Fruit fly (Drosophila melanogaster) whole organism, embryonic: ENCODE measurements around the gene Cby.

Experiments used
- BEAF-32 ChIP-seq: fragments of 200-800 bp; sonication (Bioruptor generic); optimal IDR thresholded peaks from 3 replicates; lab custom pipeline; 2017; ENCODE audit warnings: missing biosample characterization, missing genetic modification characterization, mild to moderate bottlenecking, moderate library complexity, missing genetic modification reagents
- CG10959 ChIP-seq: fragments of 200-800 bp; sonication (Bioruptor generic); IDR thresholded peaks from 2 replicates; pipeline ENCODE4 v1.3.6; 2022; ENCODE audit warnings: missing biosample characterization, missing genetic modification characterization
- CG13287 ChIP-seq: fragments of 200-800 bp; sonication (Bioruptor generic); IDR thresholded peaks from 2 replicates; pipeline ENCODE4 v1.3.6; 2022; ENCODE audit warnings: missing biosample characterization, missing genetic modification characterization; ENCODE audit not compliant: partially characterized antibody
- CG13424 ChIP-seq: fragments of 200-800 bp; sonication (Bioruptor generic); optimal IDR thresholded peaks from 2 replicates; lab custom pipeline; 2019; ENCODE audit warnings: missing biosample characterization, mild to moderate bottlenecking, missing genetic modification characterization, moderate library complexity
- CG14441 ChIP-seq: fragments of 200-800 bp; sonication (Bioruptor generic); IDR thresholded peaks from 2 replicates; pipeline ENCODE4 v1.3.6; 2022; ENCODE audit warnings: missing biosample characterization, missing genetic modification characterization
- CG15269 ChIP-seq: fragments of 200-800 bp; sonication (Bioruptor generic); optimal IDR thresholded peaks from 2 replicates; lab custom pipeline; 2018; ENCODE audit warnings: missing biosample characterization, mild to moderate bottlenecking, missing genetic modification characterization, moderate library complexity
- CG18262 ChIP-seq: fragments of 200-800 bp; optimal IDR thresholded peaks from 3 replicates; lab custom pipeline; 2019; ENCODE audit warnings: missing biosample characterization, mild to moderate bottlenecking, missing genetic modification characterization, moderate library complexity
- CG18476 ChIP-seq: fragments of 200-800 bp; sonication (Bioruptor generic); optimal IDR thresholded peaks from 2 replicates; lab custom pipeline; 2016; ENCODE audit warnings: missing biosample characterization, mild to moderate bottlenecking, missing genetic modification characterization
- CG31441 ChIP-seq: fragments of 200-800 bp; sonication (Bioruptor generic); IDR thresholded peaks from 2 replicates; pipeline ENCODE4 v1.3.6; 2022; ENCODE audit warnings: missing biosample characterization, missing genetic modification characterization
- CG32772 ChIP-seq: fragments of 200-800 bp; sonication (Bioruptor generic); IDR thresholded peaks from 2 replicates; pipeline ENCODE4 v1.3.6; 2022; ENCODE audit warnings: missing biosample characterization, missing genetic modification characterization
- CG5953 ChIP-seq: fragments of 200-800 bp; sonication (Bioruptor generic); IDR thresholded peaks from 2 replicates; pipeline ENCODE4 v1.3.6; 2022; ENCODE audit warnings: missing biosample characterization, missing genetic modification characterization
- CG8765 ChIP-seq: fragments of 200-800 bp; sonication (Bioruptor generic); IDR thresholded peaks from 2 replicates; pipeline ENCODE4 v1.3.6; 2022; ENCODE audit warnings: missing biosample characterization, missing genetic modification characterization
- CG9727 ChIP-seq: fragments of 200-800 bp; sonication (Bioruptor generic); optimal IDR thresholded peaks from 3 replicates; lab custom pipeline; 2017; ENCODE audit warnings: missing biosample characterization, mild to moderate bottlenecking, missing genetic modification characterization
- D19B ChIP-seq: fragments of 200-800 bp; sonication (Bioruptor generic); optimal IDR thresholded peaks from 2 replicates; lab custom pipeline; 2017; ENCODE audit warnings: missing biosample characterization, mild to moderate bottlenecking, missing genetic modification characterization
- Drgx ChIP-seq: fragments of 200-800 bp; sonication (Bioruptor generic); IDR thresholded peaks from 2 replicates; pipeline ENCODE4 v1.3.6; 2022; ENCODE audit warnings: missing biosample characterization, missing genetic modification characterization
- Ets65A ChIP-seq: fragments of 200-800 bp; sonication (Bioruptor generic); peaks from one replicate; lab custom pipeline; 2016; ENCODE audit warnings: missing biosample characterization, missing genetic modification characterization
- HLH54F ChIP-seq: fragments of 200-800 bp; sonication (Bioruptor generic); optimal IDR thresholded peaks from 3 replicates; lab custom pipeline; 2016; ENCODE audit warnings: missing biosample characterization, missing genetic modification characterization
- Med ChIP-seq: fragments of 200-800 bp; sonication (Bioruptor generic); peaks from one replicate; lab custom pipeline; 2016; ENCODE audit warnings: missing biosample characterization, missing genetic modification characterization, mild to moderate bottlenecking, inconsistent platforms, moderate library complexity
- Nf-YC ChIP-seq: fragments of 200-800 bp; optimal IDR thresholded peaks from 3 replicates; lab custom pipeline; 2019; ENCODE audit warnings: missing biosample characterization, mild to moderate bottlenecking, missing genetic modification characterization, moderate library complexity
- Pdp1 ChIP-seq, 2 experiments: fragments of 200-800 bp; sonication (Bioruptor generic); optimal IDR thresholded peaks; 3 replicates each; lab custom pipeline; 2016; ENCODE audit warnings: missing biosample characterization in 2 of 2, missing genetic modification characterization in 2 of 2, mild to moderate bottlenecking in 1 of 2, moderate library complexity in 1 of 2
- Rfx ChIP-seq: fragments of 200-800 bp; sonication (Bioruptor generic); IDR thresholded peaks from 2 replicates; pipeline ENCODE4 v1.3.6; 2022; ENCODE audit warnings: missing biosample characterization, missing genetic modification characterization
- Six4 ChIP-seq: fragments of 200-800 bp; sonication (Bioruptor generic); optimal IDR thresholded peaks from 2 replicates; lab custom pipeline; 2016; ENCODE audit warnings: missing biosample characterization, missing genetic modification characterization
- Taf1 ChIP-seq: fragments of 200-800 bp; sonication (Bioruptor generic); IDR thresholded peaks from 2 replicates; pipeline ENCODE4 v1.3.6; 2022; ENCODE audit warnings: missing biosample characterization, missing genetic modification characterization
- Xrp1 ChIP-seq: fragments of 200-800 bp; sonication (Bioruptor generic); IDR thresholded peaks from 2 replicates; pipeline ENCODE4 v1.3.6; 2022; ENCODE audit warnings: missing biosample characterization, missing genetic modification characterization
- amos ChIP-seq: fragments of 200-800 bp; sonication (Bioruptor generic); IDR thresholded peaks from 2 replicates; pipeline ENCODE4 v1.3.6; 2022; ENCODE audit warnings: missing biosample characterization, missing genetic modification characterization; ENCODE audit not compliant: partially characterized antibody
- chif ChIP-seq, 2 experiments: fragments of 200-800 bp; sonication (Bioruptor generic); optimal IDR thresholded peaks; 3 replicates each; lab custom pipeline; 2016; ENCODE audit warnings: missing biosample characterization in 2 of 2, missing genetic modification characterization in 2 of 2
- chm ChIP-seq: fragments of 200-800 bp; sonication (Bioruptor generic); IDR thresholded peaks from 2 replicates; pipeline ENCODE4 v1.3.6; 2022; ENCODE audit warnings: missing biosample characterization, missing genetic modification characterization
- dmrt11E ChIP-seq: fragments of 200-800 bp; sonication (Bioruptor generic); optimal IDR thresholded peaks from 3 replicates; lab custom pipeline; 2018; ENCODE audit warnings: missing biosample characterization, mild to moderate bottlenecking, missing genetic modification characterization, moderate library complexity
- eve ChIP-seq, 2 experiments: fragments of >200 bp; optimal IDR thresholded peaks; 2 replicates each; lab custom pipeline; 2017; ENCODE audit warnings: missing biosample characterization in 2 of 2, missing genetic modification characterization in 2 of 2
- exex ChIP-seq: fragments of 200-800 bp; sonication (Bioruptor generic); optimal IDR thresholded peaks from 4 replicates; lab custom pipeline; 2018; ENCODE audit warnings: missing biosample characterization, mild to moderate bottlenecking, missing genetic modification characterization, moderate library complexity
- gcm2 ChIP-seq: fragments of 200-800 bp; sonication (Bioruptor generic); optimal IDR thresholded peaks from 2 replicates; lab custom pipeline; 2016; ENCODE audit warnings: missing biosample characterization, missing genetic modification characterization
- gem ChIP-seq: fragments of 200-800 bp; sonication (Bioruptor generic); optimal IDR thresholded peaks from 2 replicates; lab custom pipeline; 2019; ENCODE audit warnings: missing biosample characterization, mild to moderate bottlenecking, missing genetic modification characterization, moderate library complexity
- grn ChIP-seq: fragments of 200-800 bp; sonication (Bioruptor generic); optimal IDR thresholded peaks from 3 replicates; lab custom pipeline; 2017; ENCODE audit warnings: missing biosample characterization, missing genetic modification characterization
- ham ChIP-seq: fragments of 200-800 bp; sonication (Bioruptor generic); IDR thresholded peaks from 2 replicates; pipeline ENCODE4 v1.3.6; 2022; ENCODE audit warnings: missing biosample characterization, missing genetic modification characterization
- klu ChIP-seq: fragments of 200-800 bp; sonication (Bioruptor generic); IDR thresholded peaks from 2 replicates; pipeline ENCODE4 v1.3.6; 2022; ENCODE audit warnings: missing biosample characterization, missing genetic modification characterization
- luna ChIP-seq: fragments of 200-800 bp; sonication (Bioruptor generic); optimal IDR thresholded peaks from 2 replicates; lab custom pipeline; 2016; ENCODE audit warnings: missing biosample characterization, missing genetic modification characterization
- mirr ChIP-seq: fragments of 200-800 bp; sonication (Bioruptor generic); optimal IDR thresholded peaks from 3 replicates; lab custom pipeline; 2018; ENCODE audit warnings: missing biosample characterization, mild to moderate bottlenecking, missing genetic modification characterization
- nau ChIP-seq: fragments of 200-800 bp; sonication (Bioruptor generic); optimal IDR thresholded peaks from 3 replicates; lab custom pipeline; 2017; ENCODE audit warnings: missing biosample characterization, mild to moderate bottlenecking, missing genetic modification characterization, missing genetic modification reagents
- nom ChIP-seq: fragments of 200-800 bp; sonication (Bioruptor generic); optimal IDR thresholded peaks from 2 replicates; lab custom pipeline; 2017; ENCODE audit warnings: missing biosample characterization, missing genetic modification characterization, mild to moderate bottlenecking, moderate library complexity, missing genetic modification reagents
- peb ChIP-seq: fragments of 200-800 bp; sonication (Bioruptor generic); IDR thresholded peaks from 2 replicates; pipeline ENCODE4 v1.3.6; 2022; ENCODE audit warnings: missing biosample characterization, missing genetic modification characterization
- phol ChIP-seq: fragments of 200-800 bp; sonication (Bioruptor generic); optimal IDR thresholded peaks from 3 replicates; lab custom pipeline; 2018; ENCODE audit warnings: missing biosample characterization, mild to moderate bottlenecking, missing genetic modification characterization, moderate library complexity
- psq ChIP-seq: fragments of 200-800 bp; sonication (Bioruptor generic); optimal IDR thresholded peaks from 2 replicates; lab custom pipeline; 2017; ENCODE audit warnings: missing biosample characterization, missing genetic modification characterization
- row ChIP-seq: fragments of 200-800 bp; sonication (Bioruptor generic); IDR thresholded peaks from 3 replicates; pipeline ENCODE4 v1.3.6; 2022; ENCODE audit warnings: missing biosample characterization, missing genetic modification characterization
- sens ChIP-seq: fragments of 200-800 bp; sonication (Bioruptor generic); peaks from one replicate; lab custom pipeline; 2016; ENCODE audit warnings: missing biosample characterization, missing genetic modification characterization
- sqz ChIP-seq: fragments of 200-800 bp; sonication (Bioruptor generic); optimal IDR thresholded peaks from 3 replicates; lab custom pipeline; 2018; ENCODE audit warnings: missing biosample characterization, mild to moderate bottlenecking, missing genetic modification characterization
- sug ChIP-seq: fragments of 200-800 bp; optimal IDR thresholded peaks from 2 replicates; lab custom pipeline; 2019; ENCODE audit warnings: missing biosample characterization, mild to moderate bottlenecking, missing genetic modification characterization, moderate library complexity
- tap ChIP-seq: fragments of 200-800 bp; optimal IDR thresholded peaks from 3 replicates; lab custom pipeline; 2019; ENCODE audit warnings: missing biosample characterization, mild to moderate bottlenecking, missing genetic modification characterization, moderate library complexity
- tgo ChIP-seq: fragments of 200-800 bp; sonication (Bioruptor generic); IDR thresholded peaks from 3 replicates; pipeline ENCODE4 v1.3.6; 2022; ENCODE audit warnings: missing biosample characterization, missing genetic modification characterization
- tup ChIP-seq: fragments of 200-800 bp; sonication (Bioruptor generic); optimal IDR thresholded peaks from 2 replicates; lab custom pipeline; 2016; ENCODE audit warnings: missing biosample characterization, mild to moderate bottlenecking, missing genetic modification characterization, moderate library complexity

Cby gene

DNA sequence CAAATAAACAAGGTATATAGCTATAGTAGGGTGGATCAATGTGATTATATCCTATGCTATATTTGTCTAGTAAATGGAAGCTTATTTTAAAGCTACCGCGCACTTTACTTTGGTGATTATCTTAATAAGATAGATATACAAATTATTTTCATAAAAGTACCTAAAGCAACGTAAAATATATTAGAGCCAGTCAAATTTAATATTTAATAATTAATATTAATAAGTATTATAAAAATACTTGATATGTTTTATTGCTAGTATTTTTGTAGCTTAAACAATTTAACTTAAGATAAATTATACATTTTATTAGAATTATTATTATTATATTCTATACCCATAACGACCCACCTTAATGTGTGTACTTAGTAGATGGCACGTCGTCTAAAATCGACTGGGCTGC lies 28.2 kb upstream of the Cby start (continued):
- TF ChIP-seq CG13424 (tag; lab: Kevin White, UChicago) (peak; percentile 61), CG8765 (GFP tag; lab: Robert Waterston, UW) (no peak), CG15269 (tag; lab: Kevin White, UChicago) (peak; percentile 38), CG14441 (GFP tag; lab: Robert Waterston, UW) (no peak), row (0 out of 3 replicates have a peak, but pooled peaks have one; percentile 15), phol (peak; percentile 34), CG31441 (peak; percentile 54), CG9727 (GFP tag; lab: Kevin White, UChicago) (peak; percentile 13), CG10959 (no peak), nau (no peak), CG5953 (GFP tag; lab: Robert Waterston, UW) (no peak)

DNA sequence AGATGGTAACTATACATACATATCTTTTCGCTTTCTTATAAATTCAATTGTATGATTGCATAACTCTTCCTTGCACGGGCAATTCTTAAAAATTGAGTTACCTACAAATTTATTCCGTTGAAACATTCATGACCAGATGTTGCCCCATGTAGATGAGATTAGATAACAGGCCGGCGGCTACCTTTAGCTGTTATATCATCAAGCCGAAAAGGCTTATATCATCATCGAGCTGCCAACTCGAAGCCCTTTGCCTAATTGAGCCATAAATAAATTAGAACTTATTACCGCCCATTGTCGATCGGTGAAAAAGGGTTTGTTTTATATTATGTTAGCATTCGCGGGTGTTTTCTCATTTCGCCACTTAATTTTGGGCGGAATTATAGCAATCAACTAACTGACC lies 27.4 kb upstream of the Cby start:
- TF ChIP-seq Rfx (GFP tag; lab: Robert Waterston, UW), result no peak
- TF ChIP-seq CG18262 (tag; lab: Kevin White, UChicago), result no peak
- TF ChIP-seq tgo (GFP tag; lab: Robert Waterston, UW), result no peak
- TF ChIP-seq HLH54F, result no peak
- no peak for TF ChIP-seq Taf1 (GFP tag; lab: Robert Waterston, UW)
- no peak for TF ChIP-seq psq
- TF ChIP-seq BEAF-32 (GFP tag; lab: Kevin White, UChicago), result no peak
- TF ChIP-seq luna (GFP tag; lab: Kevin White, UChicago), result no peak
- TF ChIP-seq chm (GFP tag; lab: Robert Waterston, UW), result no peak
- TF ChIP-seq ham (GFP tag; lab: Robert Waterston, UW), result no peak
- TF ChIP-seq eve (GFP tag; optimal IDR thresholded peaks at IDR 0.05; lab: Kevin White, UChicago), result peak in 1 of 2 experiments; percentile 46
- TF ChIP-seq sug (tag; lab: Kevin White, UChicago), result peak; percentile 58
- no peak for TF ChIP-seq klu (GFP tag; lab: Robert Waterston, UW)
- TF ChIP-seq tap (tag; lab: Kevin White, UChicago), result no peak
- TF ChIP-seq mirr, result peak; percentile 12
- peak; percentile 83 for TF ChIP-seq grn (GFP tag; lab: Kevin White, UChicago)
- TF ChIP-seq Med (GFP tag; lab: Kevin White, UChicago), result peak; percentile 46
- TF ChIP-seq chif (GFP tag; optimal IDR thresholded peaks at IDR 0.05; lab: Kevin White, UChicago), result no peak
- no peak for TF ChIP-seq Drgx
- TF ChIP-seq peb (GFP tag; lab: Robert Waterston, UW), result no peak
- TF ChIP-seq CG13287 (GFP tag; lab: Robert Waterston, UW), result no peak
- no peak for TF ChIP-seq Six4 (GFP tag; lab: Kevin White, UChicago)
- peak in 1 of 2 experiments; percentile 98 for TF ChIP-seq Pdp1 (GFP tag; optimal IDR thresholded peaks at IDR 0.05; lab: Kevin White, UChicago)
- TF ChIP-seq exex (tag; lab: Kevin White, UChicago), result peak; percentile 56
- TF ChIP-seq Nf-YC (tag; lab: Kevin White, UChicago), result no peak
- TF ChIP-seq amos (GFP tag; lab: Robert Waterston, UW), result no peak

DNA sequence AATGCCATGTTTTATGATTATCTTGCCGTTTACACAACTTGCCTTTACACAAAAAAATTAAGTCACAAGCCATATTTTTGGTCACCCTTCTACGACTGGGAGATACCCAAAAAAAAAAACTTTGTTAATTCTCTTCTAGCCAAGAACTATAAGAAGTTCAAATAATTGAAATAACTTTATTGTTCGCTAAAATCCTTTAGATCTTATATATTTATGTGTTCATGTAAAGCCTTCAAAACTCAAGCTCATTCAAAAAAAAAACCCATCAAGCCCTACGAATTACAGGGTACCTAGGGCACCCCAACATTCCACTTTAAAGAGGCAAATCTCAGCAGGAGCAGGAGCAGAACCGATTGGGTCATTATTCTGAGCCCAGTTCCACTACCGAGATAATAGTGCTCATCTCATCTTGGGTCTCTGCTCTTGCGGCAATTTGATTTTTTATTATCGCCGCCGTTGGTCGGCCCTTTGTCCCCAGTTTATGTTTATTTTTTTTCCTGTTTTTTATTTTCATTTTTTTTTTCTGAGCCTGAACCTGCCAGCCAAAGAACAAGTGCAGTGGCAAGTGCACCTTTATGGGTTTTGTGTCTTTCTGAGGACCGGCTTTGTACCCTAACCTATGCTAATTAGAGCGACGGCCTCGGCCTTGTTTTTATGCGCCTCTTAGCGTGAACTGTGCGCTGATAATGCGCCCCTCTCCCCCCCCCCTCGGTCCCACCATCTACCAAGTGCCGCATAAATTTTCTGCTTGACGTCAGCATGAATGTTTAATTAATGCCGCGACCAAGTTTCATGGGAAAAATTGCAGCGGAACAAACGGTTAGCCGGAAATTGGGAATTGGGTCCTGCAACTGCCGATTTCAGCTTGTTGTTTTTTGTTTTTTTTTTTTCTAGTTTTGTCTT lies 26.1 kb upstream of the Cby start:
- TF ChIP-seq sqz (peak; percentile 47), Ets65A (peak; percentile 23), gem (peak; percentile 14), sens (GFP tag; lab: Kevin White, UChicago) (peak; percentile 52), dmrt11E (tag; lab: Kevin White, UChicago) (peak; percentile 31), CG32772 (GFP tag; lab: Robert Waterston, UW) (0 out of 2 replicates have a peak, but pooled peaks have one; percentile 32), tup (no peak), Xrp1 (GFP tag; lab: Robert Waterston, UW) (peak; percentile 23; the same call in 1 of the 2 replicates), gcm2 (GFP tag; lab: Kevin White, UChicago) (no peak), nom (GFP tag; lab: Kevin White, UChicago) (peak; percentile 60), D19B (GFP tag; lab: Kevin White, UChicago) (peak; percentile 35), row (peak; percentile 18; the same call in 1 of the 3 replicates), CG18476 (GFP tag; lab: Kevin White, UChicago) (no peak)
